Worm (Caenorhabditis elegans): ENCODE data around the gene F56D5.9.
A peak's percentile ranks its signal among the peaks of the same experiment; 100 is the strongest.

The F56D5.9 gene

ce11 chrIV:9398512-9398911 is 23.8 kb downstream of the F56D5.9 start, which contains the start of gene F56D5.2:
Gene F56D5.2 (minus strand): TSS chrIV:9398612.
- no peak for TF ChIP-seq ztf-11 (tag; optimal IDR thresholded peaks at IDR 0.05)
- no peak for TF ChIP-seq hpl-2 (GFP tag; optimal IDR thresholded peaks at IDR 0.05)
- no peak for TF ChIP-seq mep-1 (tag; optimal IDR thresholded peaks at IDR 0.05)
- TF ChIP-seq ces-1 (GFP tag; optimal IDR thresholded peaks at IDR 0.05) = no peak
- no peak for TF ChIP-seq mdl-1 (tag; optimal IDR thresholded peaks at IDR 0.05)
- TF ChIP-seq fos-1 (tag; optimal IDR thresholded peaks at IDR 0.05) = no peak
- TF ChIP-seq lin-14 (GFP tag; optimal IDR thresholded peaks at IDR 0.05) = no peak
- no peak for TF ChIP-seq nhr-12 (tag; optimal IDR thresholded peaks at IDR 0.05)
- no peak for TF ChIP-seq nhr-47 (tag; optimal IDR thresholded peaks at IDR 0.05)
- TF ChIP-seq xbp-1 (tag; optimal IDR thresholded peaks at IDR 0.05) = no peak
- no peak for TF ChIP-seq zip-4 (GFP tag; optimal IDR thresholded peaks at IDR 0.05)

ce11 chrIV:9397278-9397677 is 25.0 kb downstream of the F56D5.9 start, which contains the start of gene F56D5.3:
Gene F56D5.3 (plus strand): TSS chrIV:9397578.
- TF ChIP-seq unc-130 (tag; optimal IDR thresholded peaks at IDR 0.05) (no peak), unc-86 (tag; optimal IDR thresholded peaks at IDR 0.05) (no peak), dsc-1 (tag; optimal IDR thresholded peaks at IDR 0.05) (no peak), dpl-1 (GFP tag; optimal IDR thresholded peaks at IDR 0.05) (no peak), pag-3 (tag; optimal IDR thresholded peaks at IDR 0.05; ENCODE audit: borderline replicate concordance, insufficient read depth) (no peak), nhr-19 (GFP tag; conservative IDR thresholded peaks at IDR 0.05) (no peak), nhr-84 (tag; optimal IDR thresholded peaks at IDR 0.05) (no peak), xbp-1 (tag; optimal IDR thresholded peaks at IDR 0.05) (no peak), skn-1 (tag; optimal IDR thresholded peaks at IDR 0.05) (no peak)

ce11 chrIV:9396118-9396517 is 26.2 kb downstream of the F56D5.9 start, which contains the start of gene col-121:
Gene col-121 (minus strand): TSS chrIV:9396218.
- no peak for TF ChIP-seq xbp-1 (tag; optimal IDR thresholded peaks at IDR 0.05)
- no peak for TF ChIP-seq isw-1 (GFP tag; IDR thresholded peaks at IDR 0.05)
- TF ChIP-seq fkh-10 (GFP tag; optimal IDR thresholded peaks at IDR 0.05) = no peak
- no peak for TF ChIP-seq ceh-88 (GFP tag; IDR thresholded peaks at IDR 0.05)
- no peak for TF ChIP-seq ztf-4 (tag; optimal IDR thresholded peaks at IDR 0.05)
- no peak for TF ChIP-seq nhr-19 (GFP tag; conservative IDR thresholded peaks at IDR 0.05)
- TF ChIP-seq dpl-1 (GFP tag; optimal IDR thresholded peaks at IDR 0.05) = no peak
- TF ChIP-seq zag-1 (tag; optimal IDR thresholded peaks at IDR 0.05) = no peak
- no peak for TF ChIP-seq rnt-1 (tag; optimal IDR thresholded peaks at IDR 0.05)
- TF ChIP-seq unc-86 (tag; optimal IDR thresholded peaks at IDR 0.05) = no peak
- no peak for TF ChIP-seq nhr-47 (tag; optimal IDR thresholded peaks at IDR 0.05)

ce11 chrIV:9386038-9386437 is 36.3 kb downstream of the F56D5.9 start, which contains the start of gene daf-15:
Gene daf-15 (plus strand): TSS chrIV:9386208.
- TF ChIP-seq tbx-2 (tag; optimal IDR thresholded peaks at IDR 0.05) (peak; percentile 59), zag-1 (tag; optimal IDR thresholded peaks at IDR 0.05) (no peak), unc-86 (tag; optimal IDR thresholded peaks at IDR 0.05) (peak; percentile 41), snu-23 (GFP tag; optimal IDR thresholded peaks at IDR 0.05) (peak; percentile 69), lir-3 (tag; optimal IDR thresholded peaks at IDR 0.05; ENCODE audit: poor library complexity) (no peak), alr-1 (tag; optimal IDR thresholded peaks at IDR 0.05; ENCODE audit: borderline replicate concordance) (no peak), snpc-4 (tag; optimal IDR thresholded peaks at IDR 0.05) (peak; percentile 23), lin-13 (GFP tag; optimal IDR thresholded peaks at IDR 0.05) (peak; percentile 40), sup-37 (GFP tag; optimal IDR thresholded peaks at IDR 0.05) (no peak), hlh-4 (tag; optimal IDR thresholded peaks at IDR 0.05) (no peak), zip-4 (GFP tag; optimal IDR thresholded peaks at IDR 0.05) (no peak), lin-39 (tag; optimal IDR thresholded peaks at IDR 0.05) (peak; percentile 36), lsy-2 (tag; optimal IDR thresholded peaks at IDR 0.05) (peak in 1 of 2 experiments; percentile 83), ceh-8 (GFP tag; optimal IDR thresholded peaks at IDR 0.05) (no peak), egl-27 (tag; optimal IDR thresholded peaks at IDR 0.05) (no peak), ceh-90 (tag; optimal IDR thresholded peaks at IDR 0.05) (no peak), nhr-20 (tag; optimal IDR thresholded peaks at IDR 0.05) (peak; percentile 48), nhr-90 (tag; optimal IDR thresholded peaks at IDR 0.05; ENCODE audit: poor library complexity) (peak; percentile 28), unc-30 (tag; optimal IDR thresholded peaks at IDR 0.05) (no peak), isw-1 (GFP tag; IDR thresholded peaks at IDR 0.05) (peak; percentile 10; the same call in 1 of the 2 replicates), efl-1 (optimal IDR thresholded peaks at IDR 0.05) (peak; percentile 83 to 97), efl-1 (GFP tag; optimal IDR thresholded peaks at IDR 0.05 in 1 of 2) (peak; percentile 97 to 100), mab-9 (GFP tag; IDR thresholded peaks at IDR 0.05) (no peak), hlh-17 (GFP tag; optimal IDR thresholded peaks at IDR 0.05; ENCODE audit: borderline replicate concordance) (no peak), ceh-63 (GFP tag; optimal IDR thresholded peaks at IDR 0.05) (no peak), nhr-28 (tag; optimal IDR thresholded peaks at IDR 0.05) (no peak)

Data from whole organism, L1 larva.